Worm (Caenorhabditis elegans): ENCODE results near the gene F21D5.7.
"Not testable (repeated sequence)": the region's sequence is repeated elsewhere in the genome, so short reads cannot be mapped to it uniquely, and the experiment has no call there.

Gene F21D5.7

ce11 chrIV:8723720-8724119 is 19.8 kb downstream of the F21D5.7 start, which contains the start of gene F21D5.9:
F21D5.9 (plus strand) TSS chrIV:8724020.
- TF ChIP-seq tbx-11 (GFP tag; IDR thresholded peaks at IDR 0.05) (no peak), B0310.2 (tag; optimal IDR thresholded peaks at IDR 0.05) (no peak), flt-1 (GFP tag; IDR thresholded peaks at IDR 0.05) (no peak), tbx-37 (GFP tag; conservative IDR thresholded peaks at IDR 0.05) (no peak), ets-7 (tag; optimal IDR thresholded peaks at IDR 0.05) (no peak), pes-1 (GFP tag; IDR thresholded peaks at IDR 0.05) (no peak), hmbx-1 (tag; optimal IDR thresholded peaks at IDR 0.05) (no peak), ceh-13 (GFP tag; optimal IDR thresholded peaks at IDR 0.05) (no peak), hmg-4 (GFP tag; optimal IDR thresholded peaks at IDR 0.05) (no peak), scrt-1 (GFP tag; IDR thresholded peaks at IDR 0.05) (no peak), hnd-1 (tag; optimal IDR thresholded peaks at IDR 0.05) (no peak)

DNA sequence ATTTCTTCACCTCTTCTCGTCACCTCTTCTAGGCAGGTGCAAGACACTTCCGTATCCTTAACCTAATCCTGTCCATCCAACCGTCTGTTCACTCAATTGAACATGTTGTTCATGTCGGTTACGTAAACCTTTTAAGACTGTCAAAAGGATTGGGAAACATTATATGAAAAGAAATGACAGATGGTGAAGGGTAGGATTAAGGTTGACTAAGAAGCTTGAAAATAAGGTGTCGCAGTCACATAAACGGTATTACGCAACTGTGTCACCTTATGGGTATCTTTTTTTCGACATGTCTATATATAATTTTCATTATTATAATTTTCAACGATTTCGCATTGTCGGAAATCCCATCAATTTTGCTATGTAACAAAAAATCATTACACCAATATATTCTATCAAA is 20.7 kb downstream of the F21D5.7 start:
- no peak for TF ChIP-seq ets-7 (tag; optimal IDR thresholded peaks at IDR 0.05)
- TF ChIP-seq hmbx-1 (tag; optimal IDR thresholded peaks at IDR 0.05) = no peak
- TF ChIP-seq tbx-11 (GFP tag; IDR thresholded peaks at IDR 0.05) = no peak
- TF ChIP-seq hnd-1 (tag; optimal IDR thresholded peaks at IDR 0.05) = no peak
- TF ChIP-seq sea-1 (GFP tag; conservative IDR thresholded peaks at IDR 0.05) = no peak
- TF ChIP-seq ceh-36 (tag; optimal IDR thresholded peaks at IDR 0.05) = no peak
- no peak for TF ChIP-seq pes-1 (GFP tag; IDR thresholded peaks at IDR 0.05)
- no peak for TF ChIP-seq flt-1 (GFP tag; IDR thresholded peaks at IDR 0.05)
- TF ChIP-seq scrt-1 (GFP tag; IDR thresholded peaks at IDR 0.05) = no peak
- TF ChIP-seq B0310.2 (tag; optimal IDR thresholded peaks at IDR 0.05) = no peak
- no peak for TF ChIP-seq tbx-37 (GFP tag; conservative IDR thresholded peaks at IDR 0.05)
- TF ChIP-seq aly-1 (tag; optimal IDR thresholded peaks at IDR 0.05) = no peak
- TF ChIP-seq hmg-4 (GFP tag; optimal IDR thresholded peaks at IDR 0.05) = no peak
- TF ChIP-seq F13C5.2 (tag; optimal IDR thresholded peaks at IDR 0.05) = no peak
- no peak for TF ChIP-seq tra-4 (tag; optimal IDR thresholded peaks at IDR 0.05)

- TF ChIP-seq tra-4 (tag; optimal IDR thresholded peaks at IDR 0.05) (no peak), ceh-36 (tag; optimal IDR thresholded peaks at IDR 0.05) (no peak), flt-1 (GFP tag; IDR thresholded peaks at IDR 0.05) (no peak), tbx-11 (GFP tag; IDR thresholded peaks at IDR 0.05) (no peak), hmbx-1 (tag; optimal IDR thresholded peaks at IDR 0.05) (no peak), pes-1 (GFP tag; IDR thresholded peaks at IDR 0.05) (no peak)
Measured at ce11 chrIV:8718153-8718552, 25.4 kb downstream of the F21D5.7 start, which contains the start of gene H23L24.1. H23L24.1 (plus strand) TSS chrIV:8718453.

DNA sequence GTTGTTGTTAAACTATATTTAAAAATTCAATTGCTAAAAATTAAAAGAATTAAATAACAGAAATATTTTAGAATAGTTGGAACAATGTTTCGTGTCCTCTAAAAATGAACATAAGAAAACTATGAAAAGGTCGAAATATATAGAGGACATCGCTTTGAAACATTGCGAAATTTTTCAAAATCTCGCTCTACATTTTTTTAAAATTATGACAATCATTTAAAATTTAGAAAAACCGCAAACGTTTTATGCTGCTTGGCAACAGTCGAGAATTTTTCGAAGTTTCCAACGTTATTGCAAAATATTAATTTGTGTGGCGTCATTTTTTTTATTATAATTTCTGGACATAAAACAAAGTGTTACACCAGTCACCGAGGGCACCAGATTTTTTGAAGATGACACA is 28.5 kb downstream of the F21D5.7 start, which contains the start of the genes parg-2 and ipla-5:
Gene parg-2 (minus strand): TSS at position 101 of the 400 bp plus-strand sequence.
Gene ipla-5 (plus strand): TSS at position 216 of the 400 bp plus-strand sequence.
- not testable (repeated sequence) for TF ChIP-seq hnd-1, ets-7, tra-4 (tag; optimal IDR thresholded peaks at IDR 0.05)

ce11 chrIV:8708046-8708445 is 35.5 kb downstream of the F21D5.7 start:
- no peak for TF ChIP-seq hmbx-1 (tag; optimal IDR thresholded peaks at IDR 0.05)
- no peak for TF ChIP-seq ceh-13 (GFP tag; optimal IDR thresholded peaks at IDR 0.05)
- no peak for TF ChIP-seq tbx-37 (GFP tag; conservative IDR thresholded peaks at IDR 0.05)
- TF ChIP-seq flt-1 (GFP tag; IDR thresholded peaks at IDR 0.05) = no peak
- TF ChIP-seq tra-4 (tag; optimal IDR thresholded peaks at IDR 0.05) = no peak

DNA sequence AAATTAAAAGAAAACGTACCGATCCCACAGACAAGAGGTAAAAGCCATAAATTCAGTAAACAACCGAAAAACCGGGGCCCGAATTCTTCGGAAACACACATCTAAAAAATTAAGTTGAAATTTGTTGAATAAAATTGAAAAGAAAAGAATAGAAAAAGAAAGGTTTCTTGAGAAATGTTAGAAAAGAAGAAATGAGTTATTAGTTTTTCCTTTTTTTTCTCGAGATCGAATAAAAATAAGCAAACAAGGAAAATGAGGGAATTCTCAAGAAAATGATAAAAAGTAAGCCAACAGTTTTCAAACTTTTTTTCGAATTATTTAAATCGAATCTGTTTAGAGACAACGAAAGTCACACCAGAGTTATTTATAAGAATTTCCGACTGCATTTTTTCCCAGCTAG is 38.0 kb downstream of the F21D5.7 start, which contains the start of gene H23L24.4:
Gene H23L24.4 (minus strand): TSS at position 101 of the 400 bp plus-strand sequence.
- TF ChIP-seq ama-1 (optimal IDR thresholded peaks at IDR 0.05) (no peak), F13C5.2 (tag; optimal IDR thresholded peaks at IDR 0.05) (no peak), ets-7 (tag; optimal IDR thresholded peaks at IDR 0.05) (no peak), tra-4 (tag; optimal IDR thresholded peaks at IDR 0.05) (no peak), flt-1 (GFP tag; IDR thresholded peaks at IDR 0.05) (no peak), pes-1 (GFP tag; IDR thresholded peaks at IDR 0.05) (no peak), tbx-11 (GFP tag; IDR thresholded peaks at IDR 0.05) (no peak), tbx-37 (GFP tag; conservative IDR thresholded peaks at IDR 0.05) (no peak), hmbx-1 (tag; optimal IDR thresholded peaks at IDR 0.05) (no peak), scrt-1 (GFP tag; IDR thresholded peaks at IDR 0.05) (no peak), hnd-1 (tag; optimal IDR thresholded peaks at IDR 0.05) (no peak), sea-1 (GFP tag; conservative IDR thresholded peaks at IDR 0.05) (no peak), hmg-4 (GFP tag; optimal IDR thresholded peaks at IDR 0.05) (no peak), ceh-36 (tag; optimal IDR thresholded peaks at IDR 0.05) (no peak), ceh-13 (GFP tag; optimal IDR thresholded peaks at IDR 0.05) (no peak), B0310.2 (tag; optimal IDR thresholded peaks at IDR 0.05) (no peak), aly-1 (tag; optimal IDR thresholded peaks at IDR 0.05) (no peak)

DNA sequence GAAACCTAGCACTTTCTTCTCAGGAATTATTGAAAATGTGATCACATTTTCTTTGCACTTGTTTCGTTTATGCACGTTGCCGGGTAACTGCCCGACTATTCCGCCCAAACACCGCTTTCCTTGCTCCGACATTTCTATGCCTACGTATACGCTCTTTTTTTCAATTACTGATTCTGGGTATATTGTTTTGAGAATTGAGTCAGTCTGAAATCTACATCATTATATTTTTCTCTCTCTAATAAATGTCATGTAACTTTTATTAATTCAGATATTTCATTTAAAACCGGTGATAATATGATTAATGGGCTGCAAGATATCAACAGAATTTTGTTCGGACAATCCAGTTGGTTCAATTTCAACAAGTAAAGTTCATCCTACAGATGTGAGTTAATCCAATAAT is 46.1 kb downstream of the F21D5.7 start, which contains the start of gene ttll-11:
Gene ttll-11 (plus strand): TSS at position 301 of the 400 bp plus-strand sequence.
- TF ChIP-seq ceh-13 (GFP tag; optimal IDR thresholded peaks at IDR 0.05) (no peak), tra-4 (tag; optimal IDR thresholded peaks at IDR 0.05) (no peak), tbx-37 (GFP tag; conservative IDR thresholded peaks at IDR 0.05) (no peak), pes-1 (GFP tag; IDR thresholded peaks at IDR 0.05) (no peak), scrt-1 (GFP tag; IDR thresholded peaks at IDR 0.05) (no peak), hnd-1 (tag; optimal IDR thresholded peaks at IDR 0.05) (no peak)

Data from whole organism, early embryonic.